Fruit fly (Drosophila melanogaster): ENCODE results near the gene g.

DNA sequence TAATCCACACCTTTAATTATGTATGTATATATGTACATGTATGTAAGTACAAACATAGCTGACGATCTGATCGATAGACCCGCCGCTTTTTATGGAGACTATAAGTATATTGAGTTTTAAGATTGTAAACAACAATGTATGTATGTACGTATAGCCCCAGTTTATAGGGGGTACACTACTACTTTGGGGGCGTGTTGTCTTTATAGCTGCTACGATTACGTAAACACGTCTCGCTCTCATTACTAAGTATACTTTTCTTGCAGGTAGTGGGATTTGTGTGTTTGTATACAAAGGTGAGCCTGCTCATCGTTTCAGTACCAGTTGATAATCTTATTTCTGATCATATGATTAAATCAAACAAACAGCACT, 13.8 kb upstream of the g start:
- TF ChIP-seq CG8301 (tag; optimal IDR thresholded peaks at IDR 0.05) (no peak), gl (tag; optimal IDR thresholded peaks at IDR 0.05) (no peak), CG10348 (GFP tag; IDR thresholded peaks at IDR 0.05) (no peak), Pif1A (GFP tag; optimal IDR thresholded peaks at IDR 0.05) (no peak), EcR (GFP tag; optimal IDR thresholded peaks at IDR 0.05) (no peak), CG9948 (tag; optimal IDR thresholded peaks at IDR 0.05) (no peak)
